Fruit fly (Drosophila melanogaster) whole organism, embryonic: ENCODE results near the gene miple1.

Source experiments
- Abd-B ChIP-seq: fragments of 200-800 bp; sonication (Bioruptor generic); optimal IDR thresholded peaks from 2 replicates; lab custom pipeline; 2018; ENCODE audit warnings: missing biosample characterization, mild to moderate bottlenecking, missing genetic modification characterization, moderate library complexity
- Aef1 ChIP-seq: fragments of 200-800 bp; sonication (Bioruptor generic); IDR thresholded peaks from 3 replicates; pipeline ENCODE4 v1.3.6; 2022; ENCODE audit warnings: missing biosample characterization, missing genetic modification characterization
- BEAF-32 ChIP-seq: fragments of 200-800 bp; sonication (Bioruptor generic); optimal IDR thresholded peaks from 3 replicates; lab custom pipeline; 2017; ENCODE audit warnings: missing biosample characterization, missing genetic modification characterization, mild to moderate bottlenecking, moderate library complexity, missing genetic modification reagents
- CG10267 ChIP-seq: fragments of 200-800 bp; sonication (Bioruptor generic); optimal IDR thresholded peaks from 2 replicates; lab custom pipeline; 2018; ENCODE audit warnings: missing biosample characterization, mild to moderate bottlenecking, missing genetic modification characterization, moderate library complexity
- CG10654 ChIP-seq: fragments of 200-800 bp; sonication (Bioruptor generic); optimal IDR thresholded peaks from 2 replicates; lab custom pipeline; 2016; ENCODE audit warnings: missing biosample characterization, missing genetic modification characterization
- CG11695 ChIP-seq: fragments of 200-800 bp; sonication (Bioruptor generic); IDR thresholded peaks from 3 replicates; pipeline ENCODE4 v1.3.6; 2022; ENCODE audit warnings: missing biosample characterization, missing genetic modification characterization
- CG12659 ChIP-seq: fragments of 200-800 bp; sonication (Bioruptor generic); optimal IDR thresholded peaks from 3 replicates; lab custom pipeline; 2017; ENCODE audit warnings: mild to moderate bottlenecking, missing biosample characterization, missing genetic modification reagents, missing genetic modification characterization
- CG13775 ChIP-seq: fragments of 200-800 bp; sonication (Bioruptor generic); optimal IDR thresholded peaks from 3 replicates; lab custom pipeline; 2017; ENCODE audit warnings: missing biosample characterization, mild to moderate bottlenecking, missing genetic modification characterization
- CG14014 ChIP-seq: fragments of 200-800 bp; sonication (Bioruptor generic); IDR thresholded peaks from 2 replicates; pipeline ENCODE4 v1.3.6; 2022; ENCODE audit warnings: missing biosample characterization, missing genetic modification characterization
- CG14667 ChIP-seq: fragments of 200-800 bp; sonication (Bioruptor generic); IDR thresholded peaks from 2 replicates; pipeline ENCODE4 v1.3.6; 2022; ENCODE audit warnings: missing biosample characterization, missing genetic modification characterization
- CG16863 ChIP-seq: fragments of 200-800 bp; sonication (Bioruptor generic); optimal IDR thresholded peaks from 3 replicates; lab custom pipeline; 2016; ENCODE audit warnings: missing biosample characterization, missing genetic modification characterization
- CG17359 ChIP-seq: fragments of 200-800 bp; sonication (Bioruptor generic); optimal IDR thresholded peaks from 3 replicates; lab custom pipeline; 2018; ENCODE audit warnings: missing biosample characterization, mild to moderate bottlenecking, missing genetic modification characterization, moderate library complexity
- CG17612 ChIP-seq: fragments of 200-800 bp; sonication (Bioruptor generic); IDR thresholded peaks from 2 replicates; pipeline ENCODE4 v1.3.6; 2022; ENCODE audit warnings: missing biosample characterization, missing genetic modification characterization
- CG2202 ChIP-seq: fragments of 200-800 bp; sonication (Bioruptor generic); optimal IDR thresholded peaks from 2 replicates; lab custom pipeline; 2018; ENCODE audit warnings: missing biosample characterization, mild to moderate bottlenecking, missing genetic modification characterization
- CG32767 ChIP-seq: fragments of 200-800 bp; sonication (Bioruptor generic); IDR thresholded peaks from 2 replicates; pipeline ENCODE4 v1.3.6; 2022; ENCODE audit warnings: missing biosample characterization, missing genetic modification characterization
- CG42726 ChIP-seq: fragments of 200-800 bp; sonication (Bioruptor generic); IDR thresholded peaks from 2 replicates; pipeline ENCODE4 v1.3.6; 2022; ENCODE audit warnings: missing biosample characterization, missing genetic modification characterization; ENCODE audit not compliant: partially characterized antibody
- CG6175 ChIP-seq: fragments of 200-800 bp; sonication (Bioruptor generic); IDR thresholded peaks from 3 replicates; pipeline ENCODE4 v1.3.6; 2022; ENCODE audit warnings: missing biosample characterization, missing genetic modification characterization
- CG6791 ChIP-seq: fragments of 200-800 bp; sonication (Bioruptor generic); IDR thresholded peaks from 3 replicates; pipeline ENCODE4 v1.3.6; 2022; ENCODE audit warnings: missing biosample characterization, missing genetic modification characterization; ENCODE audit not compliant: partially characterized antibody
- CG7372 ChIP-seq: fragments of 200-800 bp; sonication (Bioruptor generic); IDR thresholded peaks from 2 replicates; pipeline ENCODE4 v1.3.6; 2022; ENCODE audit warnings: missing biosample characterization, missing genetic modification characterization
- CG9797 ChIP-seq: fragments of 200-800 bp; sonication (Bioruptor generic); optimal IDR thresholded peaks from 3 replicates; lab custom pipeline; 2018; ENCODE audit warnings: missing biosample characterization, mild to moderate bottlenecking, missing genetic modification characterization
- CrebB ChIP-seq: fragments of 200-800 bp; sonication (Bioruptor generic); optimal IDR thresholded peaks from 3 replicates; lab custom pipeline; 2018; ENCODE audit warnings: missing biosample characterization, mild to moderate bottlenecking, missing genetic modification characterization
- Deaf1 ChIP-seq: fragments of 200-800 bp; optimal IDR thresholded peaks from 3 replicates; lab custom pipeline; 2019; ENCODE audit warnings: missing biosample characterization, mild to moderate bottlenecking, missing genetic modification characterization, moderate library complexity
- Dfd ChIP-seq, 2 experiments: fragments of >200 bp; optimal IDR thresholded peaks; 2 replicates each; lab custom pipeline; 2017; ENCODE audit warnings: missing biosample characterization in 2 of 2, missing genetic modification characterization in 2 of 2
- Elba2 ChIP-seq: fragments of 200-800 bp; sonication (Bioruptor generic); optimal IDR thresholded peaks from 3 replicates; lab custom pipeline; 2016; ENCODE audit warnings: missing biosample characterization, missing genetic modification characterization
- Gsc ChIP-seq: fragments of 200-800 bp; sonication (Bioruptor generic); IDR thresholded peaks from 2 replicates; pipeline ENCODE4 v1.3.6; 2022; ENCODE audit warnings: missing biosample characterization, missing genetic modification characterization
- H15 ChIP-seq: fragments of 200-800 bp; sonication (Bioruptor generic); IDR thresholded peaks from 3 replicates; pipeline ENCODE4 v1.3.6; 2022; ENCODE audit warnings: missing biosample characterization, missing genetic modification characterization
- HLH54F ChIP-seq: fragments of 200-800 bp; sonication (Bioruptor generic); optimal IDR thresholded peaks from 3 replicates; lab custom pipeline; 2016; ENCODE audit warnings: missing biosample characterization, missing genetic modification characterization
- HmgZ ChIP-seq: fragments of 200-800 bp; sonication (Bioruptor generic); optimal IDR thresholded peaks from 2 replicates; lab custom pipeline; 2018; ENCODE audit warnings: missing biosample characterization, mild to moderate bottlenecking, missing genetic modification characterization
- Hmx ChIP-seq: fragments of 200-800 bp; sonication (Bioruptor generic); optimal IDR thresholded peaks from 2 replicates; lab custom pipeline; 2016; ENCODE audit warnings: missing biosample characterization, missing genetic modification characterization
- Sox100B ChIP-seq: fragments of 200-800 bp; sonication (Bioruptor generic); optimal IDR thresholded peaks from 3 replicates; lab custom pipeline; 2018; ENCODE audit warnings: missing biosample characterization, mild to moderate bottlenecking, missing genetic modification characterization
- Sox102F ChIP-seq: fragments of 200-800 bp; sonication (Bioruptor generic); optimal IDR thresholded peaks from 2 replicates; lab custom pipeline; 2018; ENCODE audit warnings: missing biosample characterization, mild to moderate bottlenecking, missing genetic modification characterization, moderate library complexity
- ac ChIP-seq: fragments of 200-800 bp; sonication (Bioruptor generic); optimal IDR thresholded peaks from 3 replicates; lab custom pipeline; 2017; ENCODE audit warnings: missing biosample characterization, mild to moderate bottlenecking, missing genetic modification characterization
- al ChIP-seq: fragments of 200-800 bp; sonication (Bioruptor generic); IDR thresholded peaks from 2 replicates; pipeline ENCODE4 v1.3.6; 2022; ENCODE audit warnings: missing biosample characterization, missing genetic modification characterization
- ash1 ChIP-seq: fragments of 200-800 bp; sonication (Bioruptor generic); optimal IDR thresholded peaks from 2 replicates; lab custom pipeline; 2018; ENCODE audit warnings: missing biosample characterization, mild to moderate bottlenecking, missing genetic modification characterization
- bbx ChIP-seq: fragments of 200-800 bp; sonication (Bioruptor generic); IDR thresholded peaks from 2 replicates; pipeline ENCODE4 v1.3.6; 2022; ENCODE audit warnings: missing biosample characterization, missing genetic modification characterization; ENCODE audit not compliant: partially characterized antibody
- br ChIP-seq: fragments of >200 bp; optimal IDR thresholded peaks from 2 replicates; lab custom pipeline; 2017
- chn ChIP-seq: fragments of 200-800 bp; sonication (Bioruptor generic); optimal IDR thresholded peaks from 2 replicates; lab custom pipeline; 2016; ENCODE audit warnings: missing biosample characterization, missing genetic modification characterization
- emc ChIP-seq: fragments of 200-800 bp; sonication (Bioruptor generic); optimal IDR thresholded peaks from 2 replicates; lab custom pipeline; 2016; ENCODE audit warnings: missing biosample characterization, missing genetic modification characterization
- her ChIP-seq: fragments of 200-800 bp; sonication (Bioruptor generic); optimal IDR thresholded peaks from 2 replicates; lab custom pipeline; 2016; ENCODE audit warnings: missing biosample characterization, missing genetic modification characterization
- knrl ChIP-seq: fragments of 200-800 bp; sonication (Bioruptor generic); IDR thresholded peaks from 3 replicates; pipeline ENCODE4 v1.3.6; 2022; ENCODE audit warnings: missing biosample characterization, missing genetic modification characterization; ENCODE audit not compliant: partially characterized antibody
- mld ChIP-seq: fragments of 200-800 bp; sonication (Bioruptor generic); IDR thresholded peaks from 3 replicates; pipeline ENCODE4 v1.3.6; 2022; ENCODE audit warnings: missing biosample characterization, missing genetic modification characterization; ENCODE audit not compliant: partially characterized antibody
- nmo ChIP-seq: fragments of 200-800 bp; sonication (Bioruptor generic); optimal IDR thresholded peaks from 2 replicates; lab custom pipeline; 2018; ENCODE audit warnings: missing biosample characterization, mild to moderate bottlenecking, missing genetic modification characterization, moderate library complexity
- pho ChIP-seq: fragments of 200-800 bp; sonication (Bioruptor generic); optimal IDR thresholded peaks from 2 replicates; lab custom pipeline; 2016; ENCODE audit warnings: missing biosample characterization, missing genetic modification characterization
- phol ChIP-seq: fragments of 200-800 bp; sonication (Bioruptor generic); optimal IDR thresholded peaks from 3 replicates; lab custom pipeline; 2018; ENCODE audit warnings: missing biosample characterization, mild to moderate bottlenecking, missing genetic modification characterization, moderate library complexity
- repo ChIP-seq: fragments of 200-800 bp; sonication (Bioruptor generic); optimal IDR thresholded peaks from 2 replicates; lab custom pipeline; 2016; ENCODE audit warnings: missing biosample characterization, missing genetic modification characterization
- sens ChIP-seq: fragments of 200-800 bp; sonication (Bioruptor generic); peaks from one replicate; lab custom pipeline; 2016; ENCODE audit warnings: missing biosample characterization, missing genetic modification characterization
- sim ChIP-seq: fragments of 200-800 bp; sonication (Bioruptor generic); IDR thresholded peaks from 2 replicates; pipeline ENCODE4 v1.3.6; 2022; ENCODE audit warnings: missing biosample characterization, missing genetic modification characterization
- trh ChIP-seq: fragments of 200-800 bp; sonication (Bioruptor generic); optimal IDR thresholded peaks from 2 replicates; lab custom pipeline; 2016; ENCODE audit warnings: missing biosample characterization, missing genetic modification characterization
- tx ChIP-seq: fragments of 200-800 bp; sonication (Bioruptor generic); optimal IDR thresholded peaks from 2 replicates; lab custom pipeline; 2016; ENCODE audit warnings: missing biosample characterization, missing genetic modification characterization
- vvl ChIP-seq: fragments of 200-800 bp; sonication (Bioruptor generic); IDR thresholded peaks from 2 replicates; pipeline ENCODE4 v1.3.6; 2022; ENCODE audit warnings: missing biosample characterization, missing genetic modification characterization
- yki ChIP-seq: fragments of >200 bp; optimal IDR thresholded peaks from 3 replicates; lab custom pipeline; 2018

The miple1 gene

dm6 chr3L:246644-247199 lies 20.4 kb upstream of the miple1 start (continued):
- TF ChIP-seq CG11695 (GFP tag; lab: Robert Waterston, UW) (peak; percentile 6; the same call in 1 of the 3 replicates), CG17612 (GFP tag; lab: Robert Waterston, UW) (no peak), CG10267 (tag; lab: Kevin White, UChicago) (peak; percentile 64), BEAF-32 (peak; percentile 68), Hmx (no peak), sim (GFP tag; lab: Robert Waterston, UW) (no peak), HLH54F (GFP tag; lab: Kevin White, UChicago) (peak; percentile 36), CG2202 (tag; lab: Kevin White, UChicago) (no peak), Sox102F (GFP tag; lab: Kevin White, UChicago) (no peak), CG16863 (GFP tag; lab: Kevin White, UChicago) (peak; percentile 26), CG7372 (GFP tag; lab: Robert Waterston, UW) (no peak), H15 (GFP tag; lab: Robert Waterston, UW) (0 out of 3 replicates have a peak, but pooled peaks have one; percentile 40), knrl (peak; percentile 59; the same call in 2 of the 3 replicates), CG12659 (GFP tag; lab: Kevin White, UChicago) (peak; percentile 81), Abd-B (GFP tag; lab: Kevin White, UChicago) (no peak), HmgZ (tag; lab: Kevin White, UChicago) (peak; percentile 87), Elba2 (no peak), chn (peak; percentile 18), br (lab: Kevin White, UChicago) (no peak), CG6791 (GFP tag; lab: Robert Waterston, UW) (peak; percentile 83), emc (GFP tag; lab: Kevin White, UChicago) (no peak), Sox100B (GFP tag; lab: Kevin White, UChicago) (no peak), CG42726 (peak; percentile 81), pho (peak; percentile 73), Aef1 (GFP tag; lab: Robert Waterston, UW) (peak; percentile 27; the same call in 1 of the 3 replicates), CG14667 (GFP tag; lab: Robert Waterston, UW) (no peak), al (GFP tag; lab: Robert Waterston, UW) (no peak), CG14014 (GFP tag; lab: Robert Waterston, UW) (peak; percentile 60), mld (GFP tag; lab: Robert Waterston, UW) (no peak), CG13775 (peak; percentile 54), ac (GFP tag; lab: Kevin White, UChicago) (no peak), yki (lab: Kevin White, UChicago) (no peak), bbx (GFP tag; lab: Robert Waterston, UW) (peak; percentile 73), ash1 (GFP tag; lab: Kevin White, UChicago) (no peak), tx (GFP tag; lab: Kevin White, UChicago) (no peak), CG32767 (GFP tag; lab: Robert Waterston, UW) (peak; percentile 33; the same call in 1 of the 2 replicates), Deaf1 (peak; percentile 100), her (GFP tag; lab: Kevin White, UChicago) (peak; percentile 26), CG10654 (peak; percentile 31), repo (GFP tag; lab: Kevin White, UChicago) (peak; percentile 32), CG9797 (GFP tag; lab: Kevin White, UChicago) (peak; percentile 49), trh (no peak), CrebB (tag; lab: Kevin White, UChicago) (no peak), phol (peak; percentile 86), nmo (GFP tag; lab: Kevin White, UChicago) (peak; percentile 64), CG6175 (no peak), sens (GFP tag; lab: Kevin White, UChicago) (peak; percentile 79), Gsc (GFP tag; lab: Robert Waterston, UW) (no peak), Dfd (GFP tag; optimal IDR thresholded peaks at IDR 0.05; lab: Kevin White, UChicago) (no peak), vvl (GFP tag; lab: Robert Waterston, UW) (no peak), CG17359 (tag; lab: Kevin White, UChicago) (no peak)
